Fruit fly (Drosophila melanogaster) whole organism, embryonic: ENCODE data around the gene CG9682.

Experiments
- Asciz ChIP-seq: fragments of 200-800 bp; sonication (Bioruptor generic); optimal IDR thresholded peaks from 2 replicates; lab custom pipeline; 2017; ENCODE audit warnings: missing biosample characterization, mild to moderate bottlenecking, missing genetic modification characterization, missing genetic modification reagents
- B-H2 ChIP-seq: fragments of 200-800 bp; sonication (Bioruptor generic); optimal IDR thresholded peaks from 2 replicates; lab custom pipeline; 2018; ENCODE audit warnings: missing biosample characterization, mild to moderate bottlenecking, missing genetic modification characterization
- C15 ChIP-seq: fragments of 200-800 bp; sonication (Bioruptor generic); IDR thresholded peaks from 3 replicates; pipeline ENCODE4 v1.3.6; 2022; ENCODE audit warnings: missing biosample characterization, missing genetic modification characterization
- CG10654 ChIP-seq: fragments of 200-800 bp; sonication (Bioruptor generic); optimal IDR thresholded peaks from 2 replicates; lab custom pipeline; 2016; ENCODE audit warnings: missing biosample characterization, missing genetic modification characterization
- CG11085 ChIP-seq: fragments of 200-800 bp; sonication (Bioruptor generic); IDR thresholded peaks from 2 replicates; pipeline ENCODE4 v1.3.6; 2022; ENCODE audit warnings: missing biosample characterization, missing genetic modification characterization
- CG12155 ChIP-seq: fragments of 200-800 bp; sonication (Bioruptor generic); optimal IDR thresholded peaks from 3 replicates; lab custom pipeline; 2016; ENCODE audit warnings: missing biosample characterization, missing genetic modification characterization
- CG12769 ChIP-seq: fragments of 200-800 bp; sonication (Bioruptor generic); optimal IDR thresholded peaks from 2 replicates; lab custom pipeline; 2019; ENCODE audit warnings: missing biosample characterization, mild to moderate bottlenecking, missing genetic modification characterization, moderate library complexity
- CG15601 ChIP-seq: fragments of 200-800 bp; sonication (Bioruptor generic); optimal IDR thresholded peaks from 3 replicates; lab custom pipeline; 2019; ENCODE audit warnings: missing biosample characterization, mild to moderate bottlenecking, missing genetic modification characterization, moderate library complexity
- CG1603 ChIP-seq: fragments of 200-800 bp; sonication (Bioruptor generic); optimal IDR thresholded peaks from 2 replicates; lab custom pipeline; 2019; ENCODE audit warnings: missing biosample characterization, mild to moderate bottlenecking, missing genetic modification characterization, moderate library complexity
- CG16779 ChIP-seq: fragments of 200-800 bp; sonication (Bioruptor generic); IDR thresholded peaks from 2 replicates; pipeline ENCODE4 v1.3.6; 2022; ENCODE audit warnings: missing biosample characterization, missing genetic modification characterization
- CG17829 ChIP-seq: fragments of 200-800 bp; optimal IDR thresholded peaks from 2 replicates; lab custom pipeline; 2019; ENCODE audit warnings: missing biosample characterization, mild to moderate bottlenecking, missing genetic modification characterization, moderate library complexity
- CG18011 ChIP-seq: fragments of 200-800 bp; sonication (Bioruptor generic); optimal IDR thresholded peaks from 2 replicates; lab custom pipeline; 2017; ENCODE audit warnings: missing biosample characterization, missing genetic modification characterization, mild to moderate bottlenecking, moderate library complexity, missing genotype
- CG2875 ChIP-seq: fragments of 200-800 bp; sonication (Bioruptor generic); optimal IDR thresholded peaks from 2 replicates; lab custom pipeline; 2017; ENCODE audit warnings: missing biosample characterization, mild to moderate bottlenecking, missing genetic modification characterization, missing genetic modification reagents
- CG32532 ChIP-seq: fragments of 200-800 bp; sonication (Bioruptor generic); IDR thresholded peaks from 2 replicates; pipeline ENCODE4 v1.3.6; 2022; ENCODE audit warnings: missing biosample characterization, missing genetic modification characterization
- CG34422 ChIP-seq: fragments of 200-800 bp; sonication (Bioruptor generic); IDR thresholded peaks from 3 replicates; pipeline ENCODE4 v1.3.6; 2022; ENCODE audit warnings: missing biosample characterization, missing genetic modification characterization
- CG6683 ChIP-seq: fragments of 200-800 bp; sonication (Bioruptor generic); optimal IDR thresholded peaks from 2 replicates; lab custom pipeline; 2017; ENCODE audit warnings: missing biosample characterization, mild to moderate bottlenecking, missing genetic modification characterization, missing genetic modification reagents
- CG8290 ChIP-seq, 3 experiments: fragments of 200-800 bp; sonication (Bioruptor generic); optimal IDR thresholded peaks; 2 replicates each; lab custom pipeline; 2016 to 2019; ENCODE audit warnings: missing biosample characterization in 3 of 3, missing genetic modification characterization in 3 of 3, mild to moderate bottlenecking in 2 of 3, moderate library complexity in 1 of 3
- CG8944 ChIP-seq: fragments of 200-800 bp; sonication (Bioruptor generic); optimal IDR thresholded peaks from 3 replicates; lab custom pipeline; 2016; ENCODE audit warnings: missing biosample characterization, missing genetic modification characterization
- CG9437 ChIP-seq: fragments of 200-800 bp; sonication (Bioruptor generic); optimal IDR thresholded peaks from 2 replicates; lab custom pipeline; 2018; ENCODE audit warnings: missing biosample characterization, mild to moderate bottlenecking, missing genetic modification characterization
- CG9797 ChIP-seq: fragments of 200-800 bp; sonication (Bioruptor generic); optimal IDR thresholded peaks from 3 replicates; lab custom pipeline; 2018; ENCODE audit warnings: missing biosample characterization, mild to moderate bottlenecking, missing genetic modification characterization
- Dbx ChIP-seq: fragments of 200-800 bp; sonication (Bioruptor generic); IDR thresholded peaks from 3 replicates; pipeline ENCODE4 v1.3.6; 2022; ENCODE audit warnings: missing biosample characterization, missing genetic modification characterization
- Dp ChIP-seq: fragments of 200-800 bp; sonication (Bioruptor generic); optimal IDR thresholded peaks from 2 replicates; lab custom pipeline; 2018; ENCODE audit warnings: missing biosample characterization, mild to moderate bottlenecking, missing genetic modification characterization, moderate library complexity
- Ets65A ChIP-seq: fragments of 200-800 bp; sonication (Bioruptor generic); peaks from one replicate; lab custom pipeline; 2016; ENCODE audit warnings: missing biosample characterization, missing genetic modification characterization
- Hey ChIP-seq: fragments of 200-800 bp; sonication (Bioruptor generic); optimal IDR thresholded peaks from 3 replicates; lab custom pipeline; 2018; ENCODE audit warnings: missing biosample characterization, mild to moderate bottlenecking, missing genetic modification characterization
- Hr51 ChIP-seq, 2 experiments: fragments of 200-800 bp; sonication (Bioruptor generic); optimal IDR thresholded peaks; 2 replicates in 1 of 2; 3 replicates in 1 of 2; lab custom pipeline; 2016 to 2018; ENCODE audit warnings: missing biosample characterization in 2 of 2, missing genetic modification characterization in 2 of 2, mild to moderate bottlenecking in 1 of 2, moderate library complexity in 1 of 2
- Jarid2 ChIP-seq: fragments of 200-800 bp; sonication (Bioruptor generic); optimal IDR thresholded peaks from 3 replicates; lab custom pipeline; 2017; ENCODE audit warnings: mild to moderate bottlenecking, missing biosample characterization, missing genetic modification reagents, missing genetic modification characterization
- Med ChIP-seq: fragments of 200-800 bp; sonication (Bioruptor generic); peaks from one replicate; lab custom pipeline; 2016; ENCODE audit warnings: missing biosample characterization, missing genetic modification characterization, mild to moderate bottlenecking, inconsistent platforms, moderate library complexity
- Meics ChIP-seq: fragments of 200-800 bp; sonication (Bioruptor generic); optimal IDR thresholded peaks from 2 replicates; lab custom pipeline; 2017; ENCODE audit warnings: missing biosample characterization, mild to moderate bottlenecking, missing genetic modification characterization
- Myb ChIP-seq: fragments of 200-800 bp; sonication (Bioruptor generic); optimal IDR thresholded peaks from 2 replicates; lab custom pipeline; 2016; ENCODE audit warnings: missing biosample characterization, missing genetic modification characterization
- Oaz ChIP-seq: fragments of 200-800 bp; sonication (Bioruptor generic); IDR thresholded peaks from 2 replicates; pipeline ENCODE4 v1.3.6; 2022; ENCODE audit warnings: missing biosample characterization, missing genetic modification characterization
- ab ChIP-seq: fragments of 200-800 bp; sonication (Bioruptor generic); optimal IDR thresholded peaks from 2 replicates; lab custom pipeline; 2016; ENCODE audit warnings: missing biosample characterization, missing genetic modification characterization
- ara ChIP-seq: fragments of 200-800 bp; sonication (Bioruptor generic); IDR thresholded peaks from 2 replicates; pipeline ENCODE4 v1.3.6; 2022; ENCODE audit warnings: missing biosample characterization, missing genetic modification characterization
- chinmo ChIP-seq: fragments of 200-800 bp; sonication (Bioruptor generic); IDR thresholded peaks from 4 replicates; pipeline ENCODE4 v1.3.6; 2022; ENCODE audit warnings: missing biosample characterization, missing genetic modification characterization; ENCODE audit not compliant: partially characterized antibody
- ci ChIP-seq: fragments of 200-800 bp; sonication (Bioruptor generic); IDR thresholded peaks from 3 replicates; pipeline ENCODE4 v1.3.6; 2022; ENCODE audit warnings: missing biosample characterization, missing genetic modification characterization
- dan ChIP-seq: fragments of 200-800 bp; sonication (Bioruptor generic); IDR thresholded peaks from 2 replicates; pipeline ENCODE4 v1.3.6; 2022; ENCODE audit warnings: missing biosample characterization, missing genetic modification characterization
- ems ChIP-seq: fragments of 200-800 bp; sonication (Bioruptor generic); optimal IDR thresholded peaks from 3 replicates; lab custom pipeline; 2016; ENCODE audit warnings: missing biosample characterization, missing genetic modification characterization
- eve ChIP-seq, 2 experiments: fragments of >200 bp; optimal IDR thresholded peaks; 2 replicates each; lab custom pipeline; 2017; ENCODE audit warnings: missing biosample characterization in 2 of 2, missing genetic modification characterization in 2 of 2
- ken ChIP-seq: fragments of 200-800 bp; sonication (Bioruptor generic); IDR thresholded peaks from 3 replicates; pipeline ENCODE4 v1.3.6; 2022; ENCODE audit warnings: missing biosample characterization, missing genetic modification characterization
- lbe ChIP-seq: fragments of 200-800 bp; sonication (Bioruptor generic); optimal IDR thresholded peaks from 2 replicates; lab custom pipeline; 2016; ENCODE audit warnings: missing biosample characterization, mild to moderate bottlenecking, missing genetic modification characterization
- odd ChIP-seq: fragments of 200-800 bp; sonication (Bioruptor generic); optimal IDR thresholded peaks from 2 replicates; lab custom pipeline; 2017; ENCODE audit warnings: missing biosample characterization, mild to moderate bottlenecking, missing genetic modification characterization
- prd ChIP-seq, 3 experiments: fragments of >200 bp in 2 of 3; fragments of 200-800 bp in 1 of 3; sonication (Bioruptor generic) in 1 of 3; optimal IDR thresholded peaks in 2 of 3; IDR thresholded peaks in 1 of 3; 2 replicates in 2 of 3; 3 replicates in 1 of 3; pipeline versions ENCODE4 v1.3.6 to Lab custom; 2017 to 2022; ENCODE audit warnings: missing biosample characterization in 1 of 3, missing genetic modification characterization in 1 of 3
- ranshi ChIP-seq: fragments of 200-800 bp; sonication (Bioruptor generic); IDR thresholded peaks from 2 replicates; pipeline ENCODE4 v1.3.6; 2022; ENCODE audit warnings: missing biosample characterization, missing genetic modification characterization
- sens-2 ChIP-seq: fragments of 200-800 bp; sonication (Bioruptor generic); IDR thresholded peaks from 2 replicates; pipeline ENCODE4 v1.3.6; 2022; ENCODE audit warnings: missing biosample characterization, missing genetic modification characterization
- slp2 ChIP-seq: fragments of 200-800 bp; sonication (Bioruptor generic); optimal IDR thresholded peaks from 2 replicates; lab custom pipeline; 2016; ENCODE audit warnings: missing biosample characterization, missing genetic modification characterization
- sug ChIP-seq: fragments of 200-800 bp; optimal IDR thresholded peaks from 2 replicates; lab custom pipeline; 2019; ENCODE audit warnings: missing biosample characterization, mild to moderate bottlenecking, missing genetic modification characterization, moderate library complexity
- trem ChIP-seq: fragments of 200-800 bp; optimal IDR thresholded peaks from 3 replicates; lab custom pipeline; 2019; ENCODE audit warnings: missing biosample characterization, mild to moderate bottlenecking, missing genetic modification characterization, moderate library complexity
- zfh2 ChIP-seq: fragments of 200-800 bp; sonication (Bioruptor generic); optimal IDR thresholded peaks from 2 replicates; lab custom pipeline; 2016; ENCODE audit warnings: missing biosample characterization, missing genetic modification characterization

CG9682 gene

dm6 chr3R:30205946-30206345 lies 44.8 kb upstream of the CG9682 start (continued):
- no peak for TF ChIP-seq CG6683 (GFP tag; lab: Kevin White, UChicago)
- peak; percentile 48 for TF ChIP-seq lbe (GFP tag; lab: Kevin White, UChicago)
- TF ChIP-seq ci (GFP tag; lab: Robert Waterston, UW) = peak; percentile 18; the same call in 1 of the 3 replicates
- TF ChIP-seq Jarid2 (GFP tag; lab: Kevin White, UChicago) = no peak
- no peak for TF ChIP-seq Ets65A (GFP tag; lab: Kevin White, UChicago)
- TF ChIP-seq CG2875 = no peak
- TF ChIP-seq CG12769 = peak; percentile 6
- no peak for TF ChIP-seq CG8290 (GFP tag; optimal IDR thresholded peaks at IDR 0.05; lab: Kevin White, UChicago)
- TF ChIP-seq CG8290 (tag; optimal IDR thresholded peaks at IDR 0.05; lab: Kevin White, UChicago) = peak in 1 of 2 experiments; percentile 11
- peak; percentile 13 for TF ChIP-seq sug (tag; lab: Kevin White, UChicago)
- TF ChIP-seq zfh2 (GFP tag; lab: Kevin White, UChicago) = no peak
- TF ChIP-seq chinmo = peak; percentile 29; the same call in 1 of the 4 replicates
- peak in 1 of 2 experiments; percentile 61 for TF ChIP-seq eve (GFP tag; optimal IDR thresholded peaks at IDR 0.05; lab: Kevin White, UChicago)
- no peak for TF ChIP-seq slp2
- TF ChIP-seq Dp (GFP tag; lab: Kevin White, UChicago) = peak; percentile 75
- TF ChIP-seq Meics (GFP tag; lab: Kevin White, UChicago) = no peak
- no peak for TF ChIP-seq Hey (tag; lab: Kevin White, UChicago)
- peak; percentile 44; the same call in 1 of the 3 replicates for TF ChIP-seq Dbx (GFP tag; lab: Robert Waterston, UW)
- TF ChIP-seq CG9797 = no peak
- peak in 1 of 2 experiments; percentile 54 for TF ChIP-seq Hr51 (GFP tag; optimal IDR thresholded peaks at IDR 0.05; lab: Kevin White, UChicago)
- no peak for TF ChIP-seq ken (GFP tag; lab: Robert Waterston, UW)
- no peak for TF ChIP-seq CG12155 (GFP tag; lab: Kevin White, UChicago)
- TF ChIP-seq ab (GFP tag; lab: Kevin White, UChicago) = no peak
- TF ChIP-seq B-H2 (GFP tag; lab: Kevin White, UChicago) = peak; percentile 1
- TF ChIP-seq C15 (GFP tag; lab: Robert Waterston, UW) = no peak
- no peak for TF ChIP-seq Myb (GFP tag; lab: Kevin White, UChicago)

- peak; percentile 52 for TF ChIP-seq Ets65A (GFP tag; lab: Kevin White, UChicago)
- 0 out of 2 replicates have a peak, but pooled peaks have one; percentile 7 for TF ChIP-seq CG16779 (GFP tag; lab: Robert Waterston, UW)
- TF ChIP-seq ara (GFP tag; lab: Robert Waterston, UW) = peak; percentile 28; the same call in 1 of the 2 replicates
- TF ChIP-seq CG10654 (GFP tag; lab: Kevin White, UChicago) = no peak
- peak; percentile 80 for TF ChIP-seq Med
- TF ChIP-seq CG17829 (tag; lab: Kevin White, UChicago) = no peak
- TF ChIP-seq ranshi (GFP tag; lab: Robert Waterston, UW) = no peak
- no peak for TF ChIP-seq dan (GFP tag; lab: Robert Waterston, UW)
- no peak for TF ChIP-seq sens-2
- no peak for TF ChIP-seq CG9437 (GFP tag; lab: Kevin White, UChicago)
Measured at dm6 chr3R:30208011-30208410, 42.7 kb upstream of the CG9682 start.

- TF ChIP-seq CG32532 (peak; percentile 83), CG8944 (peak; percentile 18), CG34422 (GFP tag; lab: Robert Waterston, UW) (peak; percentile 68; the same call in 2 of the 3 replicates), CG18011 (peak; percentile 28), CG11085 (GFP tag; lab: Robert Waterston, UW) (peak; percentile 80), CG1603 (tag; lab: Kevin White, UChicago) (peak; percentile 73), ems (GFP tag; lab: Kevin White, UChicago) (no peak), odd (GFP tag; lab: Kevin White, UChicago) (peak; percentile 88), Oaz (GFP tag; lab: Robert Waterston, UW) (peak; percentile 54), CG15601 (tag; lab: Kevin White, UChicago) (peak; percentile 62), prd (optimal IDR thresholded peaks at IDR 0.05; lab: Kevin White, UChicago) (no peak), prd (GFP tag; IDR thresholded peaks at IDR 0.05; lab: Robert Waterston, UW) (peak; percentile 44; the same call in 1 of the 3 replicates), trem (tag; lab: Kevin White, UChicago) (peak; percentile 34), Asciz (GFP tag; lab: Kevin White, UChicago) (peak; percentile 78), B-H2 (GFP tag; lab: Kevin White, UChicago) (peak; percentile 76)
Measured at dm6 chr3R:30208766-30209484, 41.8 kb upstream of the CG9682 start, which contains the start of gene RpS7. Gene RpS7 (minus strand): TSS chr3R:30209020.
